Fruit fly (Drosophila melanogaster): Measurements from ENCODE around the gene CG15771.

DNA sequence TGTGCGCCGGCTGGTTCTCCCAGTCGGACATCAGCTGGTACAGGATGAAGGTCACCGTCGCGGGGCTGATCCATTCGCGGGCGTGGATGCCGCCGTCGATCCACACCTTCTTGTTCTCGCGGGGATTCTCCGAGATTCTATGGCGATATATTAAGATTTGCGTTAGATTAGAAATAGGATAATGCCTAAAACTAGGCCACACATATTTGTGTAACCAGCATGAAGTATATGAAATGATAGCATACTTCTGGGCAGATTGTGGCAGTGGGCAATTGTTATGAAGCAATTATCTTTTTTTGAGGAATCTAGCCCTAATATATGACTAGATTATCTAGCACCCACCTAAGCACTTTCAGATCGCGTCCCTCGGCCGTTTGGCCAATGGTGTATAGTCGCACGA lies 11.4 kb downstream of the CG15771 start:
- TF ChIP-seq CG11560 (tag; IDR thresholded peaks at IDR 0.05) (no peak), Vsx1 (GFP tag; optimal IDR thresholded peaks at IDR 0.05) (no peak), sim (GFP tag; IDR thresholded peaks at IDR 0.05) (no peak), H2.0 (GFP tag; IDR thresholded peaks at IDR 0.05) (no peak), zfh1 (GFP tag; IDR thresholded peaks at IDR 0.05) (no peak), nerfin-1 (tag; optimal IDR thresholded peaks at IDR 0.05) (no peak), so (GFP tag; IDR thresholded peaks at IDR 0.05) (no peak), CG8765 (GFP tag; IDR thresholded peaks at IDR 0.05) (no peak), sens (GFP tag) (no peak), Ets97D (GFP tag; optimal IDR thresholded peaks at IDR 0.05) (no peak)

Data from whole organism, embryonic.